Fruit fly (Drosophila melanogaster): ENCODE results near the gene Pect.

Gene Pect

DNA sequence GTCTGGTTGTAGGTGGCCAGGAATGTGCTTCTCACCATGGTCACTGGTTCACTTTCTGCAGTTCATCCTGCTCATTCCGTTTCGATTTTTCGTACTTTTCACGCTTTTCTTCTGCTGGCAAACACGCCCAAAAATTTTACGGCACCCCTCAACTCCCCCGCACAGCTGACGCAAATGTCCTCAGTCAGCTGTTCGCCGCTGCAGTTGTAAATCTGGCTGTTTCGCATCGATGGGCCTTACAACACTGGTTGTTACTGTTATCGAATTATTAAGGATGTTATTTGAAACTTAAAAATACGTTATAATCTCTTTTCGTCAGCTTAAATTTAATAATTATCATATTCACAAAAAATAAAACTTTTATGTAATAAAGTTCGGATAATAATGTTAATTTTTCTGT, 21.1 kb upstream of the Pect start, which contains the start of gene Mgat3:
Gene Mgat3, minus strand, starts transcription at position 182 of the 400 bp plus-strand sequence.
- TF ChIP-seq tna (GFP tag; IDR thresholded peaks at IDR 0.05; ENCODE audit: partially characterized antibody) (no peak), CG9215 (GFP tag; IDR thresholded peaks at IDR 0.05) (no peak), CrebB (tag; optimal IDR thresholded peaks at IDR 0.05) (no peak), Asciz (GFP tag; optimal IDR thresholded peaks at IDR 0.05) (no peak), Blimp-1 (GFP tag; optimal IDR thresholded peaks at IDR 0.05) (no peak), Hr3 (GFP tag; optimal IDR thresholded peaks at IDR 0.05) (no peak), B-H1 (GFP tag; IDR thresholded peaks at IDR 0.05) (no peak), Dref (GFP tag; IDR thresholded peaks at IDR 0.05) (peak; percentile 44), lov (optimal IDR thresholded peaks at IDR 0.05) (no peak), lov (GFP tag; IDR thresholded peaks at IDR 0.05) (no peak), tgo (GFP tag; IDR thresholded peaks at IDR 0.05) (no peak), CG5245 (GFP tag; optimal IDR thresholded peaks at IDR 0.05) (no peak), tin (GFP tag; optimal IDR thresholded peaks at IDR 0.05) (no peak), D19B (GFP tag; optimal IDR thresholded peaks at IDR 0.05) (no peak), bab2 (GFP tag; optimal IDR thresholded peaks at IDR 0.05) (no peak), CG14710 (tag; optimal IDR thresholded peaks at IDR 0.05) (peak; percentile 29), esg (GFP tag; conservative IDR thresholded peaks at IDR 0.05) (no peak), CG3407 (GFP tag; optimal IDR thresholded peaks at IDR 0.05) (no peak), cad (GFP tag; optimal IDR thresholded peaks at IDR 0.05) (peak; percentile 49), Deaf1 (tag; optimal IDR thresholded peaks at IDR 0.05) (no peak), Meics (GFP tag; optimal IDR thresholded peaks at IDR 0.05) (no peak), Hmr (GFP tag; optimal IDR thresholded peaks at IDR 0.05) (no peak), zen2 (GFP tag; IDR thresholded peaks at IDR 0.05; ENCODE audit: partially characterized antibody) (no peak), Myb (GFP tag; optimal IDR thresholded peaks at IDR 0.05) (peak; percentile 41), chinmo (GFP tag; IDR thresholded peaks at IDR 0.05; ENCODE audit: partially characterized antibody) (no peak), Optix (GFP tag; IDR thresholded peaks at IDR 0.05) (no peak), pnt (GFP tag; optimal IDR thresholded peaks at IDR 0.05) (no peak), CG7271 (tag; optimal IDR thresholded peaks at IDR 0.05) (no peak), Ets97D (GFP tag; optimal IDR thresholded peaks at IDR 0.05) (no peak), CG7963 (GFP tag; IDR thresholded peaks at IDR 0.05; ENCODE audit: partially characterized antibody) (no peak), CG6791 (GFP tag; IDR thresholded peaks at IDR 0.05; ENCODE audit: partially characterized antibody) (no peak), CG6175 (GFP tag; IDR thresholded peaks at IDR 0.05) (no peak), gsb-n (tag; optimal IDR thresholded peaks at IDR 0.05) (no peak), CTCF (GFP tag; optimal IDR thresholded peaks at IDR 0.05) (no peak), dati (GFP tag; IDR thresholded peaks at IDR 0.05) (no peak), Elba2 (GFP tag; optimal IDR thresholded peaks at IDR 0.05) (no peak), CG1602 (GFP tag; optimal IDR thresholded peaks at IDR 0.05) (no peak), tio (GFP tag; optimal IDR thresholded peaks at IDR 0.05) (no peak), ci (GFP tag; IDR thresholded peaks at IDR 0.05) (no peak), Med (GFP tag) (peak; percentile 27), usp (GFP tag; optimal IDR thresholded peaks at IDR 0.05) (no peak), CkIIα-i1 (GFP tag; IDR thresholded peaks at IDR 0.05) (no peak), CG13775 (GFP tag; optimal IDR thresholded peaks at IDR 0.05) (no peak), CG1832 (GFP tag; optimal IDR thresholded peaks at IDR 0.05) (no peak), pzg (GFP tag; optimal IDR thresholded peaks at IDR 0.05) (peak; percentile 34), CG11560 (tag; IDR thresholded peaks at IDR 0.05) (no peak), Spps (tag; optimal IDR thresholded peaks at IDR 0.05) (no peak), trem (tag; optimal IDR thresholded peaks at IDR 0.05) (peak; percentile 5), CG12744 (GFP tag; optimal IDR thresholded peaks at IDR 0.05) (no peak), CG8765 (GFP tag; IDR thresholded peaks at IDR 0.05) (no peak), CG10209 (GFP tag; optimal IDR thresholded peaks at IDR 0.05) (no peak), HHEX (GFP tag; optimal IDR thresholded peaks at IDR 0.05) (no peak), gfzf (GFP tag; optimal IDR thresholded peaks at IDR 0.05) (peak; percentile 28)

Data from whole organism, embryonic.